Worm (Caenorhabditis elegans) whole organism, L1 larva: ENCODE measurements around the gene lron-4.

ENCODE experiments used
- alr-1 ChIP-seq: fragments of 200-800 bp; sonication (Bioruptor generic); optimal IDR thresholded peaks from 2 replicates; lab custom pipeline; 2018; ENCODE audit warnings: borderline replicate concordance, mild to moderate bottlenecking, missing genetic modification characterization, missing compliant biosample characterization
- aly-2 ChIP-seq: fragments of 150-350 bp; optimal IDR thresholded peaks from 2 replicates; lab custom pipeline; 2014; ENCODE audit warnings: missing biosample characterization, missing genetic modification characterization
- blmp-1 ChIP-seq: fragments of 150-350 bp; optimal IDR thresholded peaks from 2 replicates; lab custom pipeline; 2014; ENCODE audit warnings: missing biosample characterization, missing genetic modification characterization
- ceh-63 ChIP-seq: fragments of 200-800 bp; sonication (Bioruptor generic); optimal IDR thresholded peaks from 2 replicates; lab custom pipeline; 2018; ENCODE audit warnings: mild to moderate bottlenecking, missing genetic modification characterization, missing compliant biosample characterization
- ceh-88 ChIP-seq: fragments of 200-800 bp; sonication (Bioruptor generic); IDR thresholded peaks from 2 replicates; pipeline ENCODE4 v1.3.6; 2022; ENCODE audit warnings: missing genetic modification characterization, missing compliant biosample characterization
- ces-1 ChIP-seq: fragments of 150-350 bp; optimal IDR thresholded peaks from 2 replicates; lab custom pipeline; 2014; ENCODE audit warnings: missing biosample characterization, missing genetic modification reagents, missing genetic modification characterization
- dsc-1 ChIP-seq: sonication (generic microtip); optimal IDR thresholded peaks from 2 replicates; lab custom pipeline; 2016; ENCODE audit warnings: mild to moderate bottlenecking, missing genetic modification characterization, missing compliant biosample characterization
- efl-1 ChIP-seq, 4 experiments: fragments of 150-350 bp; optimal IDR thresholded peaks in 3 of 4; peaks in 1 of 4; 1 replicate in 1 of 4; 2 replicates in 3 of 4; lab custom pipeline; 2014; ENCODE audit warnings: missing biosample characterization in 2 of 4, missing genetic modification characterization in 2 of 4, missing genetic modification reagents in 2 of 4
- egl-27 ChIP-seq, 2 experiments: fragments of 150-350 bp in 1 of 2; sonication (generic microtip); optimal IDR thresholded peaks; 3 replicates each; lab custom pipeline; 2017 to 2018; ENCODE audit warnings: missing biosample characterization in 2 of 2, missing genetic modification characterization in 2 of 2, missing genetic modification reagents in 2 of 2
- elt-3 ChIP-seq, 6 experiments: fragments of 150-350 bp in 1 of 6; sonication (generic microtip); optimal IDR thresholded peaks; 2 replicates each; lab custom pipeline; 2017 to 2018; ENCODE audit warnings: missing biosample characterization in 6 of 6, missing genetic modification characterization in 6 of 6, inconsistent platforms in 1 of 6
- ets-5 ChIP-seq: fragments of 200-800 bp; sonication (Bioruptor generic); IDR thresholded peaks from 2 replicates; pipeline ENCODE4 v1.3.6; 2022; ENCODE audit warnings: missing genetic modification characterization, missing compliant biosample characterization
- fkh-10 ChIP-seq: sonication (generic microtip); optimal IDR thresholded peaks from 2 replicates; lab custom pipeline; 2017; ENCODE audit warnings: missing biosample characterization, missing genetic modification reagents, missing genetic modification characterization
- fkh-4 ChIP-seq: sonication (generic microtip); optimal IDR thresholded peaks from 2 replicates; lab custom pipeline; 2016; ENCODE audit warnings: missing compliant biosample characterization, missing genetic modification characterization, borderline replicate concordance
- fkh-8 ChIP-seq: sonication (generic microtip); optimal IDR thresholded peaks from 2 replicates; lab custom pipeline; 2016; ENCODE audit warnings: mild to moderate bottlenecking, missing genetic modification characterization, missing compliant biosample characterization
- hlh-4 ChIP-seq: sonication (generic microtip); optimal IDR thresholded peaks from 2 replicates; lab custom pipeline; 2016; ENCODE audit warnings: mild to moderate bottlenecking, missing genetic modification characterization, missing compliant biosample characterization
- irx-1 ChIP-seq: sonication (generic microtip); optimal IDR thresholded peaks from 2 replicates; lab custom pipeline; 2016; ENCODE audit warnings: missing genetic modification characterization, missing compliant biosample characterization
- isw-1 ChIP-seq: fragments of 200-800 bp; sonication (Bioruptor generic); IDR thresholded peaks from 2 replicates; pipeline ENCODE4 v1.3.6; 2022; ENCODE audit warnings: missing genetic modification characterization, missing compliant biosample characterization
- jun-1 ChIP-seq: fragments of 150-350 bp; optimal IDR thresholded peaks from 2 replicates; lab custom pipeline; 2014; ENCODE audit warnings: missing biosample characterization, missing genetic modification reagents, missing genetic modification characterization
- lin-13 ChIP-seq: fragments of 150-350 bp; optimal IDR thresholded peaks from 2 replicates; lab custom pipeline; 2014; ENCODE audit warnings: missing biosample characterization, missing genetic modification reagents, missing genetic modification characterization
- lin-35 ChIP-seq, 2 experiments: fragments of 150-350 bp; optimal IDR thresholded peaks; 2 replicates each; lab custom pipeline; 2014; ENCODE audit warnings: missing biosample characterization in 2 of 2, missing genetic modification characterization in 2 of 2, missing genetic modification reagents in 2 of 2
- lsy-2 ChIP-seq, 2 experiments: fragments of 150-350 bp; optimal IDR thresholded peaks; 2 replicates each; lab custom pipeline; 2014; ENCODE audit warnings: missing biosample characterization in 2 of 2, missing genetic modification characterization in 2 of 2
- mab-9 ChIP-seq: fragments of 200-800 bp; sonication (Bioruptor generic); IDR thresholded peaks from 2 replicates; pipeline ENCODE4 v1.3.6; 2022; ENCODE audit warnings: missing genetic modification reagents, missing genetic modification characterization, missing compliant biosample characterization
- mep-1 ChIP-seq: fragments of 150-350 bp; optimal IDR thresholded peaks from 2 replicates; lab custom pipeline; 2014; ENCODE audit warnings: missing biosample characterization, missing genetic modification characterization
- nhr-11 ChIP-seq: fragments of 150-350 bp; optimal IDR thresholded peaks from 2 replicates; lab custom pipeline; 2014; ENCODE audit warnings: missing biosample characterization, missing genetic modification characterization
- nhr-19 ChIP-seq: fragments of 200-800 bp; sonication (Bioruptor generic); conservative IDR thresholded peaks from 2 replicates; pipeline ENCODE4 v1.3.6; 2022; ENCODE audit warnings: missing genetic modification characterization, missing compliant biosample characterization
- nhr-90 ChIP-seq: sonication (generic microtip); optimal IDR thresholded peaks from 2 replicates; lab custom pipeline; 2016; ENCODE audit warnings: mild to moderate bottlenecking, missing genetic modification characterization, missing compliant biosample characterization; ENCODE audit not compliant: poor library complexity
- pqm-1 ChIP-seq: sonication (generic microtip); optimal IDR thresholded peaks from 3 replicates; lab custom pipeline; 2017; ENCODE audit warnings: missing biosample characterization, missing genetic modification characterization
- skn-1 ChIP-seq: fragments of 150-350 bp; optimal IDR thresholded peaks from 2 replicates; lab custom pipeline; 2014; ENCODE audit warnings: missing biosample characterization, missing genetic modification characterization
- snu-23 ChIP-seq: sonication (generic microtip); optimal IDR thresholded peaks from 2 replicates; lab custom pipeline; 2016; ENCODE audit warnings: missing genetic modification characterization, missing compliant biosample characterization
- sup-37 ChIP-seq: fragments of 200-800 bp; sonication (Bioruptor generic); optimal IDR thresholded peaks from 2 replicates; lab custom pipeline; 2018; ENCODE audit warnings: mild to moderate bottlenecking, missing genetic modification characterization, missing compliant biosample characterization
- swsn-7 ChIP-seq: sonication (generic microtip); optimal IDR thresholded peaks from 2 replicates; lab custom pipeline; 2016; ENCODE audit warnings: missing genetic modification characterization, missing compliant biosample characterization
- vab-15 ChIP-seq: sonication (generic microtip); optimal IDR thresholded peaks from 2 replicates; lab custom pipeline; 2017; ENCODE audit warnings: missing genotype, mild to moderate bottlenecking, missing genetic modification characterization, missing compliant biosample characterization
- ztf-11 ChIP-seq, 2 experiments: sonication (generic microtip); optimal IDR thresholded peaks; 2 replicates each; lab custom pipeline; 2016 to 2017; ENCODE audit warnings: missing genetic modification characterization in 2 of 2, missing biosample characterization in 1 of 2, missing compliant biosample characterization in 1 of 2

The lron-4 gene

ce11 chrII:8156845-8157373, 44.9 kb upstream of the lron-4 start, which contains the start of the genes tub-1 and tmem-138:
Gene tub-1, minus strand, starts transcription at chrII:8156945.
Gene tmem-138, plus strand, starts transcription at chrII:8157323.
- TF ChIP-seq fkh-8 (tag; lab: Kevin White, UChicago) (peak; percentile 70), skn-1 (no peak), dsc-1 (tag; lab: Kevin White, UChicago) (peak; percentile 42), nhr-90 (no peak), fkh-4 (tag; lab: Kevin White, UChicago) (no peak)

DNA sequence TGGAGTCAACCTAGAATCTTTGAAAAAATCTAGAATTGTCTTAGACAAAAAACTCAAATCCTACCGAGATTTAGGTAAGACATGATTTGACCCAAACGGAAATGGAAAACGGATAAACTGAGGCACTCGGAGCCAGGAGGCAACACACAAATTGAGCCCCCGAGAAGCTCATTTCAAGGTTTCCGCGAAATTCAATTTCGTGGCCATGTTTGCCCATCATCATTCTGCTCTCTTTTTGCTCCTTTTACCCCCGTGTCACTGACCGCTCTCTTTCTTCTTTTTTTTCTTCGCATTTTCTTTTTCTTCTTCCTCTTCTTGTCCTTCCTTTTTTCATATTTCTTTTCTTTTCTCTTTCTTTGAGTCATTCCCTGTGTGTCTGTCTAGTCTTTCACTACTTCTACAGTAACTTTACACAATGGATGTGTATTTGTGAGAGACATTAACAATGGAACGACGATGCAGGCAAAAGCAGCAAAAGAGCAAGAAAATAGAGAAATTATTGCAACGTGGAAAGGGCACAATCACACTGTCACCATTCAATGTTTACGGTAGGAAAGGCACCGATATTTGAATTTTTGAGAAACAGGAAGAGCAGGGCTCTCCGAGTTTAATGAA, 40.9 kb upstream of the lron-4 start:
- TF ChIP-seq elt-3 (tag; optimal IDR thresholded peaks at IDR 0.05; lab: Kevin White, UChicago): no peak
- peak; percentile 44 for TF ChIP-seq fkh-10 (GFP tag; lab: Kevin White, UChicago)
- TF ChIP-seq pqm-1 (tag; lab: Kevin White, UChicago): no peak
- TF ChIP-seq ces-1 (GFP tag; lab: Kevin White, UChicago): peak; percentile 11

- TF ChIP-seq isw-1 (GFP tag; lab: Robert Waterston, UW): no peak
- no peak for TF ChIP-seq mab-9
- TF ChIP-seq lin-13 (GFP tag; lab: Kevin White, UChicago): no peak
- no peak for TF ChIP-seq skn-1
- TF ChIP-seq jun-1: no peak
- TF ChIP-seq snu-23 (GFP tag; lab: Kevin White, UChicago): no peak
- TF ChIP-seq ztf-11 (tag; optimal IDR thresholded peaks at IDR 0.05; lab: Kevin White, UChicago): no peak
- TF ChIP-seq fkh-4 (tag; lab: Kevin White, UChicago): no peak
- TF ChIP-seq aly-2 (tag; lab: Kevin White, UChicago): no peak
- TF ChIP-seq nhr-19 (GFP tag; lab: Robert Waterston, UW): no peak
- no peak for TF ChIP-seq hlh-4 (tag; lab: Kevin White, UChicago)
- no peak for TF ChIP-seq mep-1
- TF ChIP-seq fkh-10 (GFP tag; lab: Kevin White, UChicago): no peak
- no peak for TF ChIP-seq sup-37 (GFP tag; lab: Kevin White, UChicago)
- no peak for TF ChIP-seq nhr-11 (tag; lab: Kevin White, UChicago)
- TF ChIP-seq ets-5 (GFP tag; lab: Robert Waterston, UW): no peak
- no peak for TF ChIP-seq nhr-90
These were observed 38.0 kb upstream of the lron-4 start, which contains the start of gene F10B5.3 for ce11 chrII:8149930-8150329. Gene F10B5.3, minus strand, starts transcription at chrII:8150030.

- TF ChIP-seq egl-27 (tag; optimal IDR thresholded peaks at IDR 0.05; lab: Kevin White, UChicago) (no peak), lsy-2 (tag; optimal IDR thresholded peaks at IDR 0.05; lab: Kevin White, UChicago) (peak in 1 of 2 experiments; percentile 43), ets-5 (GFP tag; lab: Robert Waterston, UW) (no peak), efl-1 (optimal IDR thresholded peaks at IDR 0.05; lab: Kevin White, UChicago) (no peak), efl-1 (GFP tag; optimal IDR thresholded peaks at IDR 0.05 in 1 of 2; lab: Kevin White, UChicago) (peak in 1 of 2 experiments; percentile 75), lin-35 (GFP tag; optimal IDR thresholded peaks at IDR 0.05; lab: Kevin White, UChicago) (no peak), swsn-7 (tag; lab: Kevin White, UChicago) (no peak), blmp-1 (tag; lab: Kevin White, UChicago) (no peak), ceh-63 (GFP tag; lab: Kevin White, UChicago) (no peak), alr-1 (tag; lab: Kevin White, UChicago) (no peak), ceh-88 (GFP tag; lab: Robert Waterston, UW) (no peak), snu-23 (GFP tag; lab: Kevin White, UChicago) (no peak), vab-15 (no peak), irx-1 (tag; lab: Kevin White, UChicago) (no peak)
- TF ChIP-seq, all 84 proteins: peak for 2
These were observed 32.6 kb upstream of the lron-4 start, which contains the start of gene F10B5.2 for ce11 chrII:8144543-8144942. Gene F10B5.2, plus strand, starts transcription at chrII:8144762.
